Worm (Caenorhabditis elegans) whole organism, young adult: Measurements from ENCODE around the gene F54F11.1.

Experiments used
- B0336.3 ChIP-seq: fragments of 200-800 bp; sonication (Bioruptor generic); IDR thresholded peaks from 2 replicates; pipeline ENCODE4 v1.3.6; 2022; ENCODE audit warnings: missing genetic modification characterization, missing compliant biosample characterization
- D2030.7 ChIP-seq: fragments of 200-800 bp; sonication (Bioruptor generic); IDR thresholded peaks from 2 replicates; pipeline ENCODE4 v1.3.6; 2022; ENCODE audit warnings: missing genetic modification reagents, missing genetic modification characterization, missing compliant biosample characterization
- F33H1.4 ChIP-seq: fragments of 200-800 bp; sonication (Bioruptor generic); IDR thresholded peaks from 2 replicates; pipeline ENCODE4 v1.3.6; 2022; ENCODE audit warnings: missing genetic modification reagents, missing genetic modification characterization, missing compliant biosample characterization
- F39B2.1 ChIP-seq: fragments of 200-800 bp; sonication (Bioruptor generic); IDR thresholded peaks from 2 replicates; pipeline ENCODE4 v1.3.6; 2022; ENCODE audit warnings: missing genetic modification reagents, missing genetic modification characterization, missing compliant biosample characterization
- F52B5.7 ChIP-seq: sonication (generic microtip); optimal IDR thresholded peaks from 2 replicates; lab custom pipeline; 2016; ENCODE audit warnings: mild to moderate bottlenecking, missing genetic modification characterization, missing compliant biosample characterization
- F55B11.4 ChIP-seq: sonication (generic microtip); optimal IDR thresholded peaks from 2 replicates; lab custom pipeline; 2016; ENCODE audit warnings: missing compliant biosample characterization, missing genetic modification characterization, borderline replicate concordance; ENCODE audit not compliant: insufficient read depth
- T07F8.4 ChIP-seq: sonication (generic microtip); optimal IDR thresholded peaks from 2 replicates; lab custom pipeline; 2016; ENCODE audit warnings: mild to moderate bottlenecking, missing genetic modification characterization, moderate library complexity, missing compliant biosample characterization
- Y53F4B.3 ChIP-seq: fragments of 200-800 bp; sonication (Bioruptor generic); IDR thresholded peaks from 2 replicates; pipeline ENCODE4 v1.3.6; 2022; ENCODE audit warnings: missing genetic modification reagents, missing genetic modification characterization, missing compliant biosample characterization
- Y56A3A.18 ChIP-seq: fragments of 200-800 bp; sonication (Bioruptor generic); IDR thresholded peaks from 2 replicates; pipeline ENCODE4 v1.3.6; 2022; ENCODE audit warnings: missing genetic modification reagents, missing genetic modification characterization, missing compliant biosample characterization
- Y79H2A.3 ChIP-seq: fragments of 200-800 bp; sonication (Bioruptor generic); conservative IDR thresholded peaks from 2 replicates; pipeline ENCODE4 v1.3.6; 2022; ENCODE audit warnings: missing genetic modification reagents, missing genetic modification characterization, missing compliant biosample characterization
- akir-1 ChIP-seq: fragments of 200-800 bp; sonication (Bioruptor generic); optimal IDR thresholded peaks from 2 replicates; lab custom pipeline; 2018; ENCODE audit warnings: mild to moderate bottlenecking, missing genetic modification characterization, moderate library complexity, missing compliant biosample characterization
- aptf-3 ChIP-seq: fragments of 200-800 bp; sonication (Bioruptor generic); IDR thresholded peaks from 2 replicates; pipeline ENCODE4 v1.3.6; 2022; ENCODE audit warnings: missing genetic modification characterization, missing compliant biosample characterization
- athp-1 ChIP-seq: sonication (generic microtip); optimal IDR thresholded peaks from 2 replicates; lab custom pipeline; 2017; ENCODE audit warnings: mild to moderate bottlenecking, missing genetic modification characterization, missing compliant biosample characterization
- attf-3 ChIP-seq: fragments of 200-800 bp; sonication (Bioruptor generic); conservative IDR thresholded peaks from 2 replicates; pipeline ENCODE4 v1.3.6; 2022; ENCODE audit warnings: missing genetic modification reagents, missing genetic modification characterization, missing compliant biosample characterization
- cebp-2 ChIP-seq: fragments of 200-800 bp; sonication (Bioruptor generic); IDR thresholded peaks from 2 replicates; pipeline ENCODE4 v1.3.6; 2022; ENCODE audit warnings: missing genetic modification characterization, missing compliant biosample characterization
- ceh-27 ChIP-seq: fragments of 200-800 bp; sonication (Bioruptor generic); optimal IDR thresholded peaks from 2 replicates; lab custom pipeline; 2018; ENCODE audit warnings: mild to moderate bottlenecking, missing genetic modification characterization, moderate library complexity, missing compliant biosample characterization
- ceh-79 ChIP-seq: sonication (generic microtip); optimal IDR thresholded peaks from 2 replicates; lab custom pipeline; 2017; ENCODE audit warnings: mild to moderate bottlenecking, missing genetic modification characterization, missing compliant biosample characterization
- ceh-91 ChIP-seq: fragments of 200-800 bp; sonication (Bioruptor generic); IDR thresholded peaks from 2 replicates; pipeline ENCODE4 v1.3.6; 2022; ENCODE audit warnings: missing genetic modification reagents, missing genetic modification characterization, missing compliant biosample characterization
- dpff-1 ChIP-seq: sonication (generic microtip); optimal IDR thresholded peaks from 2 replicates; lab custom pipeline; 2017; ENCODE audit warnings: mild to moderate bottlenecking, missing genetic modification characterization, missing compliant biosample characterization
- egl-18 ChIP-seq: fragments of 200-800 bp; sonication (Bioruptor generic); IDR thresholded peaks from 2 replicates; pipeline ENCODE4 v1.3.6; 2022; ENCODE audit warnings: missing genetic modification reagents, missing genetic modification characterization, missing compliant biosample characterization
- hrde-1 ChIP-seq: sonication (generic microtip); optimal IDR thresholded peaks from 2 replicates; lab custom pipeline; 2016; ENCODE audit warnings: missing genetic modification characterization, mild to moderate bottlenecking, missing compliant biosample characterization, moderate library complexity, missing genotype, missing genetic modification reagents, borderline replicate concordance
- let-526 ChIP-seq: fragments of 200-800 bp; sonication (Bioruptor generic); IDR thresholded peaks from 2 replicates; pipeline ENCODE4 v1.3.6; 2022; ENCODE audit warnings: missing genetic modification reagents, missing genetic modification characterization, missing compliant biosample characterization
- let-607 ChIP-seq, 2 experiments: fragments of 200-800 bp in 1 of 2; sonication (Bioruptor generic) in 1 of 2; sonication (generic microtip) in 1 of 2; optimal IDR thresholded peaks; 2 replicates each; lab custom pipeline; 2016 to 2018; ENCODE audit warnings: mild to moderate bottlenecking in 2 of 2, missing compliant biosample characterization in 2 of 2, missing genetic modification characterization in 2 of 2, moderate library complexity in 2 of 2, missing genotype in 1 of 2
- lin-26 ChIP-seq: fragments of 200-800 bp; sonication (Bioruptor generic); IDR thresholded peaks from 2 replicates; pipeline ENCODE4 v1.3.6; 2022; ENCODE audit warnings: missing genetic modification reagents, missing genetic modification characterization, missing compliant biosample characterization
- lsl-1 ChIP-seq: fragments of 200-800 bp; sonication (Bioruptor generic); optimal IDR thresholded peaks from 2 replicates; lab custom pipeline; 2018; ENCODE audit warnings: mild to moderate bottlenecking, missing genetic modification characterization, moderate library complexity, missing compliant biosample characterization
- lsy-27 ChIP-seq: sonication (generic microtip); optimal IDR thresholded peaks from 2 replicates; lab custom pipeline; 2017; ENCODE audit warnings: missing genetic modification characterization, mild to moderate bottlenecking, missing compliant biosample characterization, antibody characterized with exemption, missing genotype, borderline replicate concordance; ENCODE audit not compliant: insufficient read depth
- madf-3 ChIP-seq: fragments of 200-800 bp; sonication (Bioruptor generic); IDR thresholded peaks from 2 replicates; pipeline ENCODE4 v1.3.6; 2022; ENCODE audit warnings: missing genetic modification reagents, missing genetic modification characterization, missing compliant biosample characterization
- madf-6 ChIP-seq: fragments of 200-800 bp; sonication (Bioruptor generic); IDR thresholded peaks from 2 replicates; pipeline ENCODE4 v1.3.6; 2022; ENCODE audit warnings: missing genetic modification reagents, missing genetic modification characterization, missing compliant biosample characterization
- madf-8 ChIP-seq: fragments of 200-800 bp; sonication (Bioruptor generic); conservative IDR thresholded peaks from 2 replicates; pipeline ENCODE4 v1.3.6; 2022; ENCODE audit warnings: missing genetic modification reagents, missing genetic modification characterization, missing compliant biosample characterization
- mcd-1 ChIP-seq: fragments of 200-800 bp; sonication (Bioruptor generic); IDR thresholded peaks from 2 replicates; pipeline ENCODE4 v1.3.6; 2022; ENCODE audit warnings: missing genetic modification reagents, missing genetic modification characterization, missing compliant biosample characterization
- nhr-120 ChIP-seq: fragments of 200-800 bp; sonication (Bioruptor generic); IDR thresholded peaks from 2 replicates; pipeline ENCODE4 v1.3.6; 2022; ENCODE audit warnings: missing genetic modification characterization, missing compliant biosample characterization
- nhr-80 ChIP-seq: sonication (generic microtip); optimal IDR thresholded peaks from 2 replicates; lab custom pipeline; 2016; ENCODE audit warnings: missing genetic modification characterization, missing compliant biosample characterization
- rpc-1 ChIP-seq, 2 experiments: fragments of 150-350 bp in 1 of 2; sonication (generic microtip) in 1 of 2; optimal IDR thresholded peaks; 2 replicates each; lab custom pipeline; 2014 to 2018; ENCODE audit warnings: missing biosample characterization in 1 of 2, missing genetic modification characterization in 1 of 2, missing genetic modification reagents in 1 of 2, missing genotype in 1 of 2
- sdz-38 ChIP-seq: sonication (generic microtip); optimal IDR thresholded peaks from 2 replicates; lab custom pipeline; 2016; ENCODE audit warnings: missing genotype, missing genetic modification characterization, missing compliant biosample characterization
- snpc-1.1 ChIP-seq: sonication (generic microtip); optimal IDR thresholded peaks from 2 replicates; lab custom pipeline; 2017; ENCODE audit warnings: missing genetic modification characterization, mild to moderate bottlenecking, missing compliant biosample characterization, antibody characterized with exemption, moderate library complexity, missing genotype, missing genetic modification reagents; ENCODE audit not compliant: insufficient read depth
- snpc-1.3 ChIP-seq: sonication (generic microtip); optimal IDR thresholded peaks from 2 replicates; lab custom pipeline; 2017; ENCODE audit warnings: missing genetic modification characterization, mild to moderate bottlenecking, missing compliant biosample characterization, antibody characterized with exemption, moderate library complexity, missing genotype, missing genetic modification reagents; ENCODE audit not compliant: insufficient read depth
- somi-1 ChIP-seq: fragments of 200-800 bp; sonication (Bioruptor generic); optimal IDR thresholded peaks from 2 replicates; lab custom pipeline; 2018; ENCODE audit warnings: mild to moderate bottlenecking, missing genetic modification characterization, missing compliant biosample characterization
- unc-62 ChIP-seq: fragments of 150-350 bp; optimal IDR thresholded peaks from 2 replicates; lab custom pipeline; 2014; ENCODE audit warnings: missing biosample characterization, missing genetic modification reagents, missing genetic modification characterization
- zfh-2 ChIP-seq: fragments of 200-800 bp; sonication (Bioruptor generic); conservative IDR thresholded peaks from 2 replicates; pipeline ENCODE4 v1.3.6; 2022; ENCODE audit warnings: missing genetic modification reagents, missing genetic modification characterization, missing compliant biosample characterization
- ztf-26 ChIP-seq: sonication (generic microtip); optimal IDR thresholded peaks from 2 replicates; lab custom pipeline; 2017; ENCODE audit warnings: missing genetic modification characterization, missing compliant biosample characterization

The F54F11.1 gene

DNA sequence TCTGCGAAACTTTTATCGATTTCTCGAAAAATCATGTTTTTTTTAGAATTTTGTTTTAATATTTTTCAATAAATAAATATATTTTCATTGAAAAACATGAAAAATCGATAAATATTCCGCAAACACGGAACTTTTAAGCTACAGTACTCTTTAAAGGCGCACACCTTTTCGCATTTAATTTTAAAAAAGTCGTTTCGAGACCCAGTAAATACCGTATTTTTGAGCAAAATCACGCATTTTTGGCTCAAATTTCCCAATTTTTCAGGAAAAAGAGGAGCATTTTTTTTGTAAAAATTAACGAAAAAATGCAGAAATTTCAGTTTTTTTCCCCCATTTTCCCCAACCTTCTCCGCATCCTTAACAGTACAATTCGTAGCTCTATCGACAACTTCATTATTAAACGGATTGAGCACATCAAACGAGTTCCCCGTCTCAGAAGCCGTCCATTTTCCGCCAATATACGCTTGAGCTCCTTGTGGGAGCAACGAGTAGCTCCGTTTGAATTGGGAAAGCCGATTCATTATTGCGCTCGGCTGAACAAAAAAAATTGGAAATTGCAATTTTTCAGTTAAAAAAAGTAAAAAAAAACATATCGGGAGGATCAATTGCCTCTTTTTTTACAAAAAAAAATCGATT is 12.4 kb upstream of the F54F11.1 start, which contains the start of gene alh-7 (continued):
- TF ChIP-seq let-607 (tag; optimal IDR thresholded peaks at IDR 0.05; lab: Kevin White, UChicago), result no peak
- TF ChIP-seq F39B2.1 (GFP tag; lab: Robert Waterston, UW), result no peak
- no peak for TF ChIP-seq zfh-2
- no peak for TF ChIP-seq let-526 (GFP tag; lab: Robert Waterston, UW)
- 0 out of 2 replicates have a peak, but pooled peaks have one; percentile 10 for TF ChIP-seq madf-8
- TF ChIP-seq egl-18 (GFP tag; lab: Robert Waterston, UW), result no peak
- TF ChIP-seq ceh-91 (GFP tag; lab: Robert Waterston, UW), result no peak
- peak; percentile 44; the same call in 1 of the 2 replicates for TF ChIP-seq B0336.3 (GFP tag; lab: Robert Waterston, UW)
- peak; percentile 82 for TF ChIP-seq lsl-1
- TF ChIP-seq akir-1 (GFP tag; lab: Kevin White, UChicago), result no peak
- no peak for TF ChIP-seq Y79H2A.3 (GFP tag; lab: Robert Waterston, UW)
- peak; percentile 62 for TF ChIP-seq F33H1.4 (GFP tag; lab: Robert Waterston, UW)
- peak; percentile 33 for TF ChIP-seq athp-1 (tag; lab: Kevin White, UChicago)
- no peak for TF ChIP-seq D2030.7
- no peak for TF ChIP-seq unc-62 (GFP tag; lab: Kevin White, UChicago)
- TF ChIP-seq F55B11.4 (tag; lab: Kevin White, UChicago), result no peak
- 0 out of 2 replicates have a peak, but pooled peaks have one; percentile 7 for TF ChIP-seq lin-26
- TF ChIP-seq hrde-1 (tag; lab: Kevin White, UChicago), result peak; percentile 33

DNA sequence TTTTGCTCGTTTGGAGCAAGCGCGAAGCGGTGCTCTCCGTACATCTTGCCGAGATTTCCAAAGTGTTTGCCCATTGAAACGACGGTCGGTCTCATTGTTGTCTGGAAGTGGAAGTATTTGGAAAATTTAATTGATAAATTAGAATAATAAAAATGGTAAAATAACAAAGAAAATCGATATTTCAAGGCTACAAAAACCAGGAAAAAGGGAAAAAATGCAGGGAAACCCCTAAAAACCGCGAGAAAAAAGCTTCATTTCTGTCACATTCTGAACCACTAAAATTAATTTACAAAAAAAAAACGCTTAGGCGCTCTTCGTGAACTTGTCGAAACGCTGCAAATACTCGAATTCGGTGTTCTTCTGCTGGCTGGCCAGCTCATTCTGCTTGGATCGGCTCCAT is 10.8 kb upstream of the F54F11.1 start, which contains the start of gene F45H10.2:
F45H10.2 (minus strand) TSS at position 101 of the 400 bp plus-strand sequence.
- no peak for TF ChIP-seq cebp-2 (GFP tag; lab: Robert Waterston, UW)
- TF ChIP-seq nhr-120 (GFP tag; lab: Robert Waterston, UW), result no peak
- TF ChIP-seq zfh-2, result 0 out of 2 replicates have a peak, but pooled peaks have one; percentile 39
- no peak for TF ChIP-seq lsy-27 (tag; lab: Kevin White, UChicago)
- TF ChIP-seq T07F8.4 (tag; lab: Kevin White, UChicago), result no peak
- TF ChIP-seq attf-3, result no peak
- TF ChIP-seq D2030.7, result no peak
- no peak for TF ChIP-seq ztf-26 (tag; lab: Kevin White, UChicago)
- no peak for TF ChIP-seq ceh-79 (tag; lab: Kevin White, UChicago)
- TF ChIP-seq somi-1 (GFP tag; lab: Kevin White, UChicago), result no peak
- TF ChIP-seq sdz-38 (tag; lab: Kevin White, UChicago), result no peak
- no peak for TF ChIP-seq Y56A3A.18
- TF ChIP-seq madf-6 (GFP tag; lab: Robert Waterston, UW), result peak; percentile 31; the same call in 1 of the 2 replicates
- no peak for TF ChIP-seq lsl-1
- TF ChIP-seq ceh-27, result no peak
- no peak for TF ChIP-seq nhr-80 (tag; lab: Kevin White, UChicago)
- TF ChIP-seq B0336.3 (GFP tag; lab: Robert Waterston, UW), result peak; percentile 34; the same call in 1 of the 2 replicates
- no peak for TF ChIP-seq snpc-1.1 (tag; lab: Kevin White, UChicago)
- TF ChIP-seq dpff-1, result no peak
- no peak for TF ChIP-seq snpc-1.3 (tag; lab: Kevin White, UChicago)
- TF ChIP-seq mcd-1 (GFP tag; lab: Robert Waterston, UW), result no peak
- TF ChIP-seq Y53F4B.3 (GFP tag; lab: Robert Waterston, UW), result no peak
- 0 out of 2 replicates have a peak, but pooled peaks have one; percentile 24 for TF ChIP-seq madf-3
- no peak for TF ChIP-seq F52B5.7 (tag; lab: Kevin White, UChicago)
- TF ChIP-seq rpc-1 (optimal IDR thresholded peaks at IDR 0.05; lab: Kevin White, UChicago), result no peak
- no peak for TF ChIP-seq rpc-1 (tag; optimal IDR thresholded peaks at IDR 0.05; lab: Kevin White, UChicago)
- TF ChIP-seq aptf-3 (GFP tag; lab: Robert Waterston, UW), result no peak
- TF ChIP-seq, all 124 proteins: peak for 4
